Worm (Caenorhabditis elegans) whole organism, late embryonic: ENCODE results near the gene unc-1.

Experiments used
- C38D4.7 ChIP-seq: fragments of 200-800 bp; sonication (Bioruptor generic); optimal IDR thresholded peaks from 2 replicates; lab custom pipeline; 2018; ENCODE audit warnings: mild to moderate bottlenecking, missing genetic modification characterization, moderate library complexity, missing compliant biosample characterization
- F13H6.1 ChIP-seq: sonication (generic microtip); optimal IDR thresholded peaks from 2 replicates; lab custom pipeline; 2016; ENCODE audit warnings: missing genetic modification characterization, missing compliant biosample characterization
- T23F11.4 ChIP-seq: fragments of 200-800 bp; sonication (Bioruptor generic); optimal IDR thresholded peaks from 2 replicates; lab custom pipeline; 2018; ENCODE audit warnings: mild to moderate bottlenecking, missing genetic modification characterization, missing compliant biosample characterization
- ahr-1 ChIP-seq: sonication (generic microtip); optimal IDR thresholded peaks from 2 replicates; lab custom pipeline; 2016; ENCODE audit warnings: missing genetic modification characterization, missing compliant biosample characterization
- ceh-14 ChIP-seq: sonication (generic microtip); optimal IDR thresholded peaks from 2 replicates; lab custom pipeline; 2016; ENCODE audit warnings: missing genotype, missing genetic modification characterization, missing compliant biosample characterization
- ceh-18 ChIP-seq: sonication (generic microtip); optimal IDR thresholded peaks from 2 replicates; lab custom pipeline; 2016; ENCODE audit warnings: missing genetic modification characterization, missing compliant biosample characterization
- ceh-19 ChIP-seq: fragments of 200-800 bp; sonication (Bioruptor generic); optimal IDR thresholded peaks from 2 replicates; lab custom pipeline; 2018; ENCODE audit warnings: mild to moderate bottlenecking, missing genetic modification characterization, missing compliant biosample characterization
- ceh-22 ChIP-seq: sonication (generic microtip); optimal IDR thresholded peaks from 2 replicates; lab custom pipeline; 2017; ENCODE audit warnings: missing biosample characterization, missing genetic modification characterization
- ceh-30 ChIP-seq: fragments of 150-350 bp; optimal IDR thresholded peaks from 2 replicates; lab custom pipeline; 2014; ENCODE audit warnings: missing biosample characterization, missing genetic modification characterization
- ceh-31 ChIP-seq: sonication (generic microtip); optimal IDR thresholded peaks from 2 replicates; lab custom pipeline; 2016; ENCODE audit warnings: missing genetic modification characterization, missing compliant biosample characterization
- ceh-48 ChIP-seq: sonication (generic microtip); optimal IDR thresholded peaks from 2 replicates; lab custom pipeline; 2016; ENCODE audit warnings: missing genetic modification characterization, inconsistent platforms, missing compliant biosample characterization
- ceh-6 ChIP-seq: fragments of 200-800 bp; sonication (Bioruptor generic); optimal IDR thresholded peaks from 2 replicates; lab custom pipeline; 2018; ENCODE audit warnings: mild to moderate bottlenecking, missing genetic modification characterization, missing compliant biosample characterization
- dmd-4 ChIP-seq: sonication (generic microtip); optimal IDR thresholded peaks from 2 replicates; lab custom pipeline; 2016; ENCODE audit warnings: borderline replicate concordance, missing genetic modification characterization, missing compliant biosample characterization
- elt-2 ChIP-seq: sonication (generic microtip); optimal IDR thresholded peaks from 2 replicates; lab custom pipeline; 2016; ENCODE audit warnings: missing genetic modification reagents, missing genetic modification characterization, missing compliant biosample characterization
- elt-4 ChIP-seq: sonication (generic microtip); optimal IDR thresholded peaks from 2 replicates; lab custom pipeline; 2016; ENCODE audit warnings: missing genetic modification characterization, missing compliant biosample characterization
- eyg-1 ChIP-seq: sonication (generic microtip); optimal IDR thresholded peaks from 2 replicates; lab custom pipeline; 2016; ENCODE audit warnings: missing genotype, missing genetic modification characterization, missing compliant biosample characterization
- fax-1 ChIP-seq: sonication (generic microtip); optimal IDR thresholded peaks from 2 replicates; lab custom pipeline; 2016; ENCODE audit warnings: missing genotype, missing genetic modification characterization, missing compliant biosample characterization
- gmeb-2 ChIP-seq: sonication (generic microtip); optimal IDR thresholded peaks from 2 replicates; lab custom pipeline; 2016; ENCODE audit warnings: missing genetic modification characterization, inconsistent platforms, missing compliant biosample characterization
- hlh-13 ChIP-seq: fragments of 200-800 bp; sonication (Bioruptor generic); optimal IDR thresholded peaks from 2 replicates; lab custom pipeline; 2018; ENCODE audit warnings: mild to moderate bottlenecking, missing genetic modification characterization, missing compliant biosample characterization
- hlh-15 ChIP-seq: sonication (generic microtip); optimal IDR thresholded peaks from 2 replicates; lab custom pipeline; 2016; ENCODE audit warnings: missing genetic modification characterization, missing compliant biosample characterization
- hlh-30 ChIP-seq: sonication (generic microtip); optimal IDR thresholded peaks from 2 replicates; lab custom pipeline; 2017; ENCODE audit warnings: antibody characterized with exemption, missing genetic modification characterization, missing compliant biosample characterization; ENCODE audit not compliant: insufficient read depth
- hlh-8 ChIP-seq: sonication (generic microtip); optimal IDR thresholded peaks from 2 replicates; lab custom pipeline; 2016; ENCODE audit warnings: missing genotype, missing genetic modification characterization, missing compliant biosample characterization
- madf-2 ChIP-seq: sonication (generic microtip); optimal IDR thresholded peaks from 2 replicates; lab custom pipeline; 2017; ENCODE audit warnings: missing genetic modification characterization, missing compliant biosample characterization
- nhr-232 ChIP-seq: sonication (generic microtip); optimal IDR thresholded peaks from 2 replicates; lab custom pipeline; 2016; ENCODE audit warnings: missing genetic modification characterization, missing compliant biosample characterization
- npax-4 ChIP-seq: sonication (generic microtip); optimal IDR thresholded peaks from 2 replicates; lab custom pipeline; 2016; ENCODE audit warnings: missing genetic modification characterization, missing compliant biosample characterization
- pag-3 ChIP-seq: sonication (generic microtip); optimal IDR thresholded peaks from 2 replicates; lab custom pipeline; 2016; ENCODE audit warnings: missing compliant biosample characterization, missing genetic modification characterization, borderline replicate concordance
- pha-2 ChIP-seq: sonication (generic microtip); optimal IDR thresholded peaks from 2 replicates; lab custom pipeline; 2017; ENCODE audit warnings: mild to moderate bottlenecking, missing genetic modification characterization, missing compliant biosample characterization
- pha-4 ChIP-seq: fragments of 150-350 bp; optimal IDR thresholded peaks from 2 replicates; lab custom pipeline; 2018; ENCODE audit warnings: missing biosample characterization, missing genetic modification reagents, missing genetic modification characterization
- pros-1 ChIP-seq: fragments of 150-350 bp; optimal IDR thresholded peaks from 2 replicates; lab custom pipeline; 2014; ENCODE audit warnings: missing biosample characterization, missing genetic modification reagents, missing genetic modification characterization
- ref-2 ChIP-seq: sonication (generic microtip); optimal IDR thresholded peaks from 2 replicates; lab custom pipeline; 2016; ENCODE audit warnings: missing genetic modification characterization, missing compliant biosample characterization
- rnt-1 ChIP-seq: sonication (generic microtip); optimal IDR thresholded peaks from 2 replicates; lab custom pipeline; 2016; ENCODE audit warnings: missing genetic modification characterization, missing compliant biosample characterization
- sox-2 ChIP-seq: fragments of 200-800 bp; sonication (Bioruptor generic); IDR thresholded peaks from 2 replicates; pipeline ENCODE4 v1.3.6; 2022; ENCODE audit warnings: missing genetic modification reagents, missing genetic modification characterization, missing compliant biosample characterization
- syd-9 ChIP-seq: sonication (generic microtip); optimal IDR thresholded peaks from 2 replicates; lab custom pipeline; 2016; ENCODE audit warnings: mild to moderate bottlenecking, missing genetic modification characterization, moderate library complexity, missing compliant biosample characterization
- tbx-7 ChIP-seq: sonication (generic microtip); optimal IDR thresholded peaks from 2 replicates; lab custom pipeline; 2016; ENCODE audit warnings: missing genotype, missing genetic modification characterization, missing compliant biosample characterization
- ttx-3 ChIP-seq: sonication (generic microtip); optimal IDR thresholded peaks from 2 replicates; lab custom pipeline; 2016; ENCODE audit warnings: missing genetic modification reagents, missing genetic modification characterization, missing compliant biosample characterization
- unc-3 ChIP-seq, 2 experiments: fragments of 200-800 bp in 1 of 2; sonication (Bioruptor generic) in 1 of 2; sonication (generic microtip) in 1 of 2; conservative IDR thresholded peaks in 1 of 2; optimal IDR thresholded peaks in 1 of 2; 2 replicates each; pipeline versions ENCODE4 v1.3.6 to Lab custom; 2016 to 2022; ENCODE audit warnings: missing compliant biosample characterization in 2 of 2, missing genetic modification characterization in 2 of 2, missing genetic modification reagents in 1 of 2
- unc-42 ChIP-seq: sonication (generic microtip); optimal IDR thresholded peaks from 2 replicates; lab custom pipeline; 2016; ENCODE audit warnings: missing genotype, missing genetic modification characterization, missing compliant biosample characterization
- unc-55 ChIP-seq: sonication (generic microtip); optimal IDR thresholded peaks from 2 replicates; lab custom pipeline; 2017; ENCODE audit warnings: missing biosample characterization, missing genetic modification reagents, missing genetic modification characterization

The unc-1 gene

DNA sequence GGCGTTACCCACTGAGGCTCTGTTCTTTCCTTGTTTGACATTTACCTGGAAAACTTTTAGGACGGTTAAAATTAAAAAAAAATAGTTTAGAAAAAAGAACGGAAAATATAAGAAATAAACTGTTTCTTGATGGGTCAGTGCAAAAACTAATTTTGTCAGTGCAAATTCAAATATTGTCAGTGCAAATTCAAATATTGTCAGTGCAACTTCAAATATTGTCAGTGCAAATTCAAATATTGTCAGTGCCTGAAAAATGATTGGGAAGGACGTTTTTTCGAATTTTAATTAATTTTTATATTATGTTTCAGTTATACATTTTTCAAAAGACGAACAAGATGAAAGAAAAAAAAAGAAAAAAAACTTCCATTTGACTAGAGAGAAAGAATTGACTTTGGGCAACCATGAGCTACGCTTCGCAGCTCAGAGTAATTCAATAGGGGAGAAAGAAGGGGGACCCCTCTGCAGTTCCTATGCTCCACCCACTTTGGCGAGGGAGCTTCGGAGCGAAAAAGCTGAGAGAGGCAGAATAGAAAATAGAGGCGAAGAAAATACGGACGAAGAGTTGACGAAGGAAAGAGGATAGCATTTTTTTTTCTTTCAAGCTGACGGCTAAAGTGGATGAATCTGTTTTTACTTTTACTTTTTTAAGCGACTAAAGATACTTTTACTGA is at the start of gene unc-1:
Gene unc-1, minus strand, starts transcription at position 51 of the 671 bp plus-strand sequence.
- no peak for TF ChIP-seq hlh-15 (tag; lab: Kevin White, UChicago)
- TF ChIP-seq ceh-31 (tag; lab: Kevin White, UChicago): peak; percentile 43
- peak; percentile 14 for TF ChIP-seq ref-2 (tag; lab: Kevin White, UChicago)
- TF ChIP-seq ceh-14 (tag; lab: Kevin White, UChicago): peak; percentile 20
- peak; percentile 94 for TF ChIP-seq unc-42 (tag; lab: Kevin White, UChicago)

DNA sequence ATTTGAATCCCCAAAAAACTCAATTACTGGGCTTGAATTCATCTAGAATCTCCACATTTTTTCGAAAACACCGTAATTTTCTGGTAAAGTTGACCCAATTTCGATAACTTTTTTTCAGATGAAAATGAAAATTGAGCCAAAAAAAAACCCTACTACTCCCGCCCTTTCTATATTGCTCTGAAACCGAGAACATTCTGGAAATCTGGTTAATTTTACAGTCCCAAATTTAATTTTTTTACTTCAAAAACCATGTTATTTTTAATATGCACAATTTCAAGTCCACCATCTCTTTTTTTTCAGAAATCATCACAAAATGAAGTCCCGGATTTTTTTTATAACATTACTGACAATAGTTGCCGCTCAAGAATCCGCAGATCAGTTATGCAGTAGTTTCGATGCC is 49.4 kb upstream of the unc-1 start, which contains the start of gene C05D9.3:
Gene C05D9.3, plus strand, starts transcription at position 301 of the 400 bp plus-strand sequence.
- TF ChIP-seq ceh-19 (GFP tag; lab: Kevin White, UChicago) (no peak), T23F11.4 (GFP tag; lab: Kevin White, UChicago) (no peak), tbx-7 (tag; lab: Kevin White, UChicago) (no peak), nhr-232 (no peak), F13H6.1 (no peak), pha-4 (tag; lab: Kevin White, UChicago) (no peak), ceh-6 (no peak), ceh-48 (tag; lab: Kevin White, UChicago) (no peak), elt-2 (tag; lab: Kevin White, UChicago) (no peak), C38D4.7 (GFP tag; lab: Kevin White, UChicago) (no peak), eyg-1 (tag; lab: Kevin White, UChicago) (no peak), syd-9 (tag; lab: Kevin White, UChicago) (no peak), hlh-30 (tag; lab: Kevin White, UChicago) (no peak), pag-3 (tag; lab: Kevin White, UChicago) (no peak), dmd-4 (no peak), ahr-1 (no peak), gmeb-2 (tag; lab: Kevin White, UChicago) (no peak)
- TF ChIP-seq, all 69 proteins: peak for 0

DNA sequence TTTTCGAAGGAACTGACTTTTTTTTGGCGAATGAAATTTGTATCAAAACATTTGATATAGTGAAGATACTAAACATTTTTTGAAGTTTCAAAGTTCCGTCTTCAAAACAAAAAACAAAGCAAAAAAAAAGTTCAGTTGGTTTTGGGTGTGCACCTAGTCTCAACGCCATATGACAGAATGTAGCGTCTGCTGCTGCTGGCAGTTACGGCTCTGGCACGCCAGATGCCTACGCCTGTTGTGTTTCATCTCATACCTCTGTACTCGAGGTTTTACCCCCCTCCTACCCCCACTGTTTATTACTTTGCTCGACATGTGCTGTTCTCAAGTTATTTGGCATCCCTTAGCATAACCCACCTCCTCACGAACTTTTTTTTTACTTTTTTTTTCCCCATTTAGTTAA is 48.5 kb upstream of the unc-1 start:
- peak; percentile 64 for TF ChIP-seq hlh-8 (tag; lab: Kevin White, UChicago)
- peak; percentile 22 for TF ChIP-seq ceh-18
- no peak for TF ChIP-seq ttx-3 (tag; lab: Kevin White, UChicago)
- no peak for TF ChIP-seq unc-42 (tag; lab: Kevin White, UChicago)
- TF ChIP-seq madf-2 (tag; lab: Kevin White, UChicago): no peak
- no peak for TF ChIP-seq hlh-13 (GFP tag; lab: Kevin White, UChicago)
- no peak for TF ChIP-seq pha-2
- TF ChIP-seq gmeb-2 (tag; lab: Kevin White, UChicago): no peak
- TF ChIP-seq unc-55 (GFP tag; lab: Kevin White, UChicago): peak; percentile 27

DNA sequence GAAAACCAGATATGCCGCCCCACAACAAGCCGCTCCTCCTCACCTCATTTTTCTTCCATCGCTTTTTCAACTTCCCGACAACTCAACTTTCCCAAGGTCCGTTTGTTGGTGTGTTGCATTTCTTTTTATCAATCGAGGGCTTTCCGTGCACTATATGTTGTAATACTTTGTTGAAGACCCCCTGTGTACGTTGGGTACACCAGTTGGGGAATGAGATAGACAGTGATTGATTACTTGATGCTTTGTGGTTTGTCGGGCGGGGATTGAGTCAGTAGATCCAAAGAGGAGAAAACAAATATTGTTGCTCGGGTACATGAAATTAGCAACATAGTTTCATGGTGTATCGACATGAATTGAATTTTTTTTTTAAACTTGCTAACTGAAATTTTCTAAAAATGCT is 46.6 kb upstream of the unc-1 start:
- TF ChIP-seq ceh-31 (tag; lab: Kevin White, UChicago) (no peak), unc-55 (GFP tag; lab: Kevin White, UChicago) (peak; percentile 87), rnt-1 (tag; lab: Kevin White, UChicago) (peak; percentile 70), ceh-18 (peak; percentile 12)

DNA sequence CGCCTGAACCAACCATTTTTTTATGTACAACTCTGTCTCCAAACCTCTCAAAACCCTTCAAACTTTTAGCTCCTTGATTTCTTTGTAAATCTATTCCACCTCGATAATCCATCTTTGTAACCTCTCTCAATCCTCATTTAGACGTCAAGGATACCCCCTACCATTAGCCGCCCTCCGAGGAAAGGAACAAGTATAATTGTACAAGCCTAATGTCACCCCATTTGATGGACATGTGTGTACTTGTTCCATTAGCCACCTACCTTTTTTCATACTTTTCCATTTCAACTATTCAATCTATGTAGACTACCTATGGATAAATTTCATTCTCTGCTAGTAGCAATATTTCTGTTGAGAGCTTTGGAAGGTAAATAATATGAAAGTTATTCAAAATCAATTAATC is 45.5 kb upstream of the unc-1 start, which contains the start of gene C05D9.4:
Gene C05D9.4, plus strand, starts transcription at position 301 of the 400 bp plus-strand sequence.
- TF ChIP-seq elt-2 (tag; lab: Kevin White, UChicago) (no peak), sox-2 (no peak), nhr-232 (no peak), pha-4 (tag; lab: Kevin White, UChicago) (no peak), ceh-22 (tag; lab: Kevin White, UChicago) (no peak), ceh-6 (no peak), ceh-30 (no peak), C38D4.7 (GFP tag; lab: Kevin White, UChicago) (no peak), npax-4 (tag; lab: Kevin White, UChicago) (no peak), unc-3 (GFP tag; conservative IDR thresholded peaks at IDR 0.05; lab: Robert Waterston, UW) (no peak), unc-3 (tag; optimal IDR thresholded peaks at IDR 0.05; lab: Kevin White, UChicago) (no peak), hlh-13 (GFP tag; lab: Kevin White, UChicago) (no peak), eyg-1 (tag; lab: Kevin White, UChicago) (no peak), ref-2 (tag; lab: Kevin White, UChicago) (no peak), unc-55 (GFP tag; lab: Kevin White, UChicago) (no peak), pros-1 (tag; lab: Kevin White, UChicago) (no peak), elt-4 (no peak), syd-9 (tag; lab: Kevin White, UChicago) (no peak), fax-1 (no peak)
- TF ChIP-seq, all 69 proteins: peak for 0
